Worm (Caenorhabditis elegans) whole organism, mixed stage, embryonic: Measurements from ENCODE around the gene F41E6.7.

Experiments
- bed-3 ChIP-seq: fragments of 200-800 bp; sonication (Bioruptor generic); optimal IDR thresholded peaks from 3 replicates; lab custom pipeline; 2018; ENCODE audit warnings: mild to moderate bottlenecking, missing genetic modification characterization, moderate library complexity, missing compliant biosample characterization
- blmp-1 ChIP-seq: fragments of 150-350 bp; optimal IDR thresholded peaks from 2 replicates; lab custom pipeline; 2014; ENCODE audit warnings: missing biosample characterization, missing genetic modification characterization
- ceh-39 ChIP-seq: fragments of 150-350 bp; optimal IDR thresholded peaks from 2 replicates; lab custom pipeline; 2014; ENCODE audit warnings: missing biosample characterization, missing genetic modification characterization
- ceh-43 ChIP-seq: fragments of 200-800 bp; sonication (Bioruptor generic); optimal IDR thresholded peaks from 2 replicates; lab custom pipeline; 2018; ENCODE audit warnings: mild to moderate bottlenecking, missing genetic modification characterization, moderate library complexity, missing compliant biosample characterization
- ces-1 ChIP-seq: fragments of 150-350 bp; optimal IDR thresholded peaks from 2 replicates; lab custom pipeline; 2014; ENCODE audit warnings: missing biosample characterization, missing genetic modification reagents, missing genetic modification characterization
- cnd-1 ChIP-seq: fragments of 200-800 bp; sonication (Bioruptor generic); optimal IDR thresholded peaks from 2 replicates; lab custom pipeline; 2018; ENCODE audit warnings: mild to moderate bottlenecking, missing genetic modification characterization, missing compliant biosample characterization
- elt-1 ChIP-seq: sonication (generic microtip); optimal IDR thresholded peaks from 2 replicates; lab custom pipeline; 2017; ENCODE audit warnings: missing genetic modification characterization, mild to moderate bottlenecking, missing compliant biosample characterization, antibody characterized with exemption, moderate library complexity, borderline replicate concordance; ENCODE audit not compliant: insufficient read depth
- elt-3 ChIP-seq: fragments of 150-350 bp; optimal IDR thresholded peaks from 2 replicates; lab custom pipeline; 2014; ENCODE audit warnings: missing biosample characterization, missing genetic modification characterization
- flh-1 ChIP-seq: fragments of 200-800 bp; sonication (Bioruptor generic); optimal IDR thresholded peaks from 2 replicates; lab custom pipeline; 2018; ENCODE audit warnings: mild to moderate bottlenecking, missing genetic modification characterization, moderate library complexity, missing compliant biosample characterization
- ham-2 ChIP-seq: fragments of 200-800 bp; sonication (Bioruptor generic); optimal IDR thresholded peaks from 2 replicates; lab custom pipeline; 2018; ENCODE audit warnings: mild to moderate bottlenecking, missing genetic modification characterization, missing compliant biosample characterization
- hlh-1 ChIP-seq: fragments of 150-350 bp; optimal IDR thresholded peaks from 2 replicates; lab custom pipeline; 2014; ENCODE audit warnings: missing biosample characterization, missing genetic modification reagents, missing genetic modification characterization
- lin-13 ChIP-seq: fragments of 150-350 bp; optimal IDR thresholded peaks from 2 replicates; lab custom pipeline; 2014; ENCODE audit warnings: missing biosample characterization, missing genetic modification characterization
- lin-32 ChIP-seq: fragments of 200-800 bp; sonication (Bioruptor generic); optimal IDR thresholded peaks from 2 replicates; lab custom pipeline; 2018; ENCODE audit warnings: mild to moderate bottlenecking, missing genetic modification characterization, missing compliant biosample characterization
- lsy-2 ChIP-seq: fragments of 150-350 bp; optimal IDR thresholded peaks from 2 replicates; lab custom pipeline; 2014; ENCODE audit warnings: missing biosample characterization, missing genetic modification characterization
- mep-1 ChIP-seq: fragments of 150-350 bp; optimal IDR thresholded peaks from 2 replicates; lab custom pipeline; 2017; ENCODE audit warnings: missing biosample characterization, missing genetic modification reagents, missing genetic modification characterization, inconsistent platforms
- mls-2 ChIP-seq: sonication (generic microtip); optimal IDR thresholded peaks from 2 replicates; lab custom pipeline; 2016; ENCODE audit warnings: mild to moderate bottlenecking, missing genetic modification characterization, moderate library complexity, missing compliant biosample characterization
- nhr-12 ChIP-seq: fragments of 150-350 bp; optimal IDR thresholded peaks from 2 replicates; lab custom pipeline; 2014; ENCODE audit warnings: missing biosample characterization, missing genetic modification characterization
- nhr-237 ChIP-seq: fragments of 150-350 bp; optimal IDR thresholded peaks from 2 replicates; lab custom pipeline; 2014; ENCODE audit warnings: missing biosample characterization, missing genetic modification characterization
- nhr-28 ChIP-seq: fragments of 150-350 bp; optimal IDR thresholded peaks from 2 replicates; lab custom pipeline; 2014; ENCODE audit warnings: missing biosample characterization, missing genetic modification characterization
- nhr-76 ChIP-seq: sonication (generic microtip); optimal IDR thresholded peaks from 2 replicates; lab custom pipeline; 2017; ENCODE audit warnings: missing biosample characterization, missing genetic modification characterization
- pha-4 ChIP-seq: fragments of 150-350 bp; optimal IDR thresholded peaks from 2 replicates; lab custom pipeline; 2018; ENCODE audit warnings: missing biosample characterization, missing genetic modification reagents, missing genetic modification characterization
- sem-2 ChIP-seq: fragments of 200-800 bp; sonication (Bioruptor generic); optimal IDR thresholded peaks from 2 replicates; lab custom pipeline; 2018; ENCODE audit warnings: mild to moderate bottlenecking, missing genetic modification characterization, missing compliant biosample characterization
- snpc-4 ChIP-seq: fragments of 150-350 bp; optimal IDR thresholded peaks from 2 replicates; lab custom pipeline; 2014; ENCODE audit warnings: missing biosample characterization, missing genetic modification characterization
- sptf-1 ChIP-seq: sonication (generic microtip); optimal IDR thresholded peaks from 2 replicates; lab custom pipeline; 2017; ENCODE audit warnings: mild to moderate bottlenecking, missing genetic modification characterization, moderate library complexity, missing compliant biosample characterization
- tbx-8 ChIP-seq: fragments of 200-800 bp; sonication (Bioruptor generic); optimal IDR thresholded peaks from 2 replicates; lab custom pipeline; 2018; ENCODE audit warnings: mild to moderate bottlenecking, missing genetic modification characterization, moderate library complexity, missing compliant biosample characterization
- unc-120 ChIP-seq: sonication (generic microtip); optimal IDR thresholded peaks from 2 replicates; lab custom pipeline; 2017; ENCODE audit warnings: missing genetic modification characterization, missing compliant biosample characterization; ENCODE audit not compliant: poor library complexity, severe bottlenecking
- unc-62 ChIP-seq: fragments of 150-350 bp; optimal IDR thresholded peaks from 2 replicates; lab custom pipeline; 2014; ENCODE audit warnings: missing biosample characterization, missing genetic modification reagents, missing genetic modification characterization
- zip-8 ChIP-seq: fragments of 150-350 bp; optimal IDR thresholded peaks from 2 replicates; lab custom pipeline; 2014; ENCODE audit warnings: missing biosample characterization, missing genetic modification characterization
- ztf-11 ChIP-seq: fragments of 150-350 bp; optimal IDR thresholded peaks from 2 replicates; lab custom pipeline; 2014; ENCODE audit warnings: missing biosample characterization, missing genetic modification characterization

The F41E6.7 gene

ce11 chrV:8599192-8599591, at the start of gene F41E6.7:
Gene F41E6.7, minus strand, starts transcription at chrV:8599292.
- TF ChIP-seq nhr-28 (tag; lab: Kevin White, UChicago) = no peak
- no peak for TF ChIP-seq lsy-2 (tag; lab: Kevin White, UChicago)
- no peak for TF ChIP-seq zip-8 (tag; lab: Kevin White, UChicago)

- TF ChIP-seq mls-2 (tag; lab: Kevin White, UChicago) (no peak), ztf-11 (no peak), lsy-2 (tag; lab: Kevin White, UChicago) (no peak), elt-1 (no peak), nhr-28 (tag; lab: Kevin White, UChicago) (no peak), lin-32 (GFP tag; lab: Kevin White, UChicago) (no peak), nhr-76 (tag; lab: Kevin White, UChicago) (no peak), unc-120 (no peak), ham-2 (GFP tag; lab: Kevin White, UChicago) (no peak), ceh-43 (GFP tag; lab: Kevin White, UChicago) (no peak), unc-62 (no peak), zip-8 (tag; lab: Kevin White, UChicago) (no peak), mep-1 (tag; lab: Kevin White, UChicago) (no peak), bed-3 (GFP tag; lab: Kevin White, UChicago) (no peak)
Measured at ce11 chrV:8648251-8648650, 49.2 kb upstream of the F41E6.7 start.

ce11 chrV:8643093-8643492, 44.0 kb upstream of the F41E6.7 start, which contains the start of gene asp-13:
Gene asp-13, minus strand, starts transcription at chrV:8643193.
- TF ChIP-seq elt-1 = no peak
- no peak for TF ChIP-seq ceh-39
- TF ChIP-seq flh-1 = no peak
- TF ChIP-seq zip-8 (tag; lab: Kevin White, UChicago) = no peak
- no peak for TF ChIP-seq cnd-1 (tag; lab: Kevin White, UChicago)

ce11 chrV:8641266-8641665, 42.2 kb upstream of the F41E6.7 start, which contains the start of gene F28A12.3:
Gene F28A12.3, minus strand, starts transcription at chrV:8641366.
- TF ChIP-seq nhr-237 (tag; lab: Kevin White, UChicago) = no peak
- TF ChIP-seq, all 35 proteins: peak for 0

ce11 chrV:8637666-8638271, 38.7 kb upstream of the F41E6.7 start, which contains the start of the genes F28A12.10 and acd-4:
Gene F28A12.10, minus strand, starts transcription at chrV:8637766.
Gene acd-4, plus strand, starts transcription at chrV:8638221.
- TF ChIP-seq ztf-11 (no peak), nhr-12 (tag; lab: Kevin White, UChicago) (no peak), sptf-1 (tag; lab: Kevin White, UChicago) (no peak), lin-13 (no peak), blmp-1 (tag; lab: Kevin White, UChicago) (no peak), lsy-2 (tag; lab: Kevin White, UChicago) (no peak), hlh-1 (tag; lab: Kevin White, UChicago) (no peak), mep-1 (tag; lab: Kevin White, UChicago) (no peak), tbx-8 (GFP tag; lab: Kevin White, UChicago) (no peak)
- TF ChIP-seq, all 35 proteins: peak for 0

- TF ChIP-seq mls-2 (tag; lab: Kevin White, UChicago) (no peak), elt-3 (tag; lab: Kevin White, UChicago) (no peak)
- TF ChIP-seq, all 35 proteins: peak for 0
Measured at ce11 chrV:8636907-8637306, 37.8 kb upstream of the F41E6.7 start, which contains the start of gene grl-12. Gene grl-12, minus strand, starts transcription at chrV:8637007.

- TF ChIP-seq lin-13 = no peak
- TF ChIP-seq ceh-43 (GFP tag; lab: Kevin White, UChicago) = no peak
- no peak for TF ChIP-seq lin-32 (GFP tag; lab: Kevin White, UChicago)
- no peak for TF ChIP-seq nhr-76 (tag; lab: Kevin White, UChicago)
- TF ChIP-seq sem-2 (GFP tag; lab: Kevin White, UChicago) = no peak
- TF ChIP-seq snpc-4 (tag; lab: Kevin White, UChicago) = no peak
- TF ChIP-seq cnd-1 (tag; lab: Kevin White, UChicago) = no peak
- TF ChIP-seq pha-4 (tag; lab: Kevin White, UChicago) = no peak
- TF ChIP-seq blmp-1 (tag; lab: Kevin White, UChicago) = no peak
- no peak for TF ChIP-seq ces-1
- no peak for TF ChIP-seq ztf-11
- TF ChIP-seq, all 35 proteins: peak for 0
Measured at ce11 chrV:8635575-8635974, 36.5 kb upstream of the F41E6.7 start, which contains the start of gene oac-29. Gene oac-29, minus strand, starts transcription at chrV:8635675.
